Fruit fly (Drosophila melanogaster) whole organism, embryonic: Measurements from ENCODE around the gene Vps53.

ENCODE experiments used
- ATbp ChIP-seq: fragments of 200-800 bp; sonication (Bioruptor generic); optimal IDR thresholded peaks from 2 replicates; lab custom pipeline; 2017; ENCODE audit warnings: missing biosample characterization, mild to moderate bottlenecking, missing genetic modification characterization, missing genetic modification reagents
- Adf1 ChIP-seq: fragments of 200-800 bp; sonication (Bioruptor generic); IDR thresholded peaks from 2 replicates; pipeline ENCODE4 v1.3.6; 2022; ENCODE audit warnings: missing biosample characterization, missing genetic modification characterization
- Antp ChIP-seq: fragments of 200-800 bp; sonication (Bioruptor generic); optimal IDR thresholded peaks from 3 replicates; lab custom pipeline; 2016; ENCODE audit warnings: missing biosample characterization, missing genetic modification characterization
- Atf-2 ChIP-seq: fragments of 200-800 bp; sonication (Bioruptor generic); optimal IDR thresholded peaks from 2 replicates; lab custom pipeline; 2016; ENCODE audit warnings: missing biosample characterization, missing genetic modification characterization
- Awh ChIP-seq: fragments of 200-800 bp; sonication (Bioruptor generic); IDR thresholded peaks from 2 replicates; pipeline ENCODE4, ENCODE4 v1.3.6; 2022; ENCODE audit warnings: missing biosample characterization, missing genetic modification characterization
- CG10366 ChIP-seq: fragments of 200-800 bp; sonication (Bioruptor generic); IDR thresholded peaks from 2 replicates; pipeline ENCODE4 v1.3.6; 2022; ENCODE audit warnings: missing biosample characterization, missing genetic modification characterization
- CG10654 ChIP-seq: fragments of 200-800 bp; sonication (Bioruptor generic); optimal IDR thresholded peaks from 2 replicates; lab custom pipeline; 2016; ENCODE audit warnings: missing biosample characterization, missing genetic modification characterization
- CG13775 ChIP-seq: fragments of 200-800 bp; sonication (Bioruptor generic); optimal IDR thresholded peaks from 3 replicates; lab custom pipeline; 2017; ENCODE audit warnings: missing biosample characterization, mild to moderate bottlenecking, missing genetic modification characterization
- CG15073 ChIP-seq: fragments of 200-800 bp; sonication (Bioruptor generic); optimal IDR thresholded peaks from 2 replicates; lab custom pipeline; 2016; ENCODE audit warnings: missing biosample characterization, missing genetic modification characterization
- CG16815 ChIP-seq: fragments of 200-800 bp; sonication (Bioruptor generic); optimal IDR thresholded peaks from 3 replicates; lab custom pipeline; 2017; ENCODE audit warnings: missing biosample characterization, mild to moderate bottlenecking, missing genetic modification characterization
- CG17361 ChIP-seq: fragments of 200-800 bp; sonication (Bioruptor generic); IDR thresholded peaks from 3 replicates; pipeline ENCODE4 v1.3.6; 2022; ENCODE audit warnings: missing biosample characterization, missing genetic modification characterization
- CG17385 ChIP-seq: fragments of 200-800 bp; sonication (Bioruptor generic); optimal IDR thresholded peaks from 3 replicates; lab custom pipeline; 2018; ENCODE audit warnings: missing biosample characterization, mild to moderate bottlenecking, missing genetic modification characterization
- CG30020 ChIP-seq: fragments of 200-800 bp; optimal IDR thresholded peaks from 2 replicates; lab custom pipeline; 2019; ENCODE audit warnings: missing biosample characterization, mild to moderate bottlenecking, missing genetic modification characterization, moderate library complexity
- CG32772 ChIP-seq: fragments of 200-800 bp; sonication (Bioruptor generic); IDR thresholded peaks from 2 replicates; pipeline ENCODE4 v1.3.6; 2022; ENCODE audit warnings: missing biosample characterization, missing genetic modification characterization
- CG4328 ChIP-seq: fragments of 200-800 bp; sonication (Bioruptor generic); optimal IDR thresholded peaks from 3 replicates; lab custom pipeline; 2017; ENCODE audit warnings: missing biosample characterization, missing genetic modification reagents, missing genetic modification characterization
- CG6791 ChIP-seq: fragments of 200-800 bp; sonication (Bioruptor generic); IDR thresholded peaks from 3 replicates; pipeline ENCODE4 v1.3.6; 2022; ENCODE audit warnings: missing biosample characterization, missing genetic modification characterization; ENCODE audit not compliant: partially characterized antibody
- CG6854 ChIP-seq: fragments of 200-800 bp; sonication (Bioruptor generic); optimal IDR thresholded peaks from 3 replicates; lab custom pipeline; 2017; ENCODE audit warnings: missing biosample characterization, mild to moderate bottlenecking, missing genetic modification characterization
- CG7271 ChIP-seq: fragments of 200-800 bp; sonication (Bioruptor generic); optimal IDR thresholded peaks from 2 replicates; lab custom pipeline; 2018; ENCODE audit warnings: missing biosample characterization, mild to moderate bottlenecking, missing genetic modification characterization, moderate library complexity
- CG7357 ChIP-seq: fragments of 200-800 bp; sonication (Bioruptor generic); IDR thresholded peaks from 3 replicates; pipeline ENCODE4 v1.3.6; 2022; ENCODE audit warnings: missing biosample characterization, missing genetic modification characterization
- CG7839 ChIP-seq: fragments of 200-800 bp; sonication (Bioruptor generic); optimal IDR thresholded peaks from 3 replicates; lab custom pipeline; 2018; ENCODE audit warnings: missing biosample characterization, mild to moderate bottlenecking, missing genetic modification characterization, moderate library complexity
- CG9932 ChIP-seq: fragments of 200-800 bp; sonication (Bioruptor generic); IDR thresholded peaks from 2 replicates; pipeline ENCODE4 v1.3.6; 2022; ENCODE audit warnings: missing biosample characterization, missing genetic modification characterization
- Chrac-16 ChIP-seq: fragments of 200-800 bp; sonication (Bioruptor generic); optimal IDR thresholded peaks from 3 replicates; lab custom pipeline; 2016; ENCODE audit warnings: missing biosample characterization, missing genetic modification characterization
- CrebB ChIP-seq: fragments of 200-800 bp; sonication (Bioruptor generic); optimal IDR thresholded peaks from 3 replicates; lab custom pipeline; 2018; ENCODE audit warnings: missing biosample characterization, mild to moderate bottlenecking, missing genetic modification characterization
- Doc2 ChIP-seq: fragments of 200-800 bp; sonication (Bioruptor generic); IDR thresholded peaks from 2 replicates; pipeline ENCODE4 v1.3.6; 2022; ENCODE audit warnings: missing biosample characterization, missing genetic modification characterization
- ERR ChIP-seq: fragments of 200-800 bp; sonication (Bioruptor generic); optimal IDR thresholded peaks from 2 replicates; lab custom pipeline; 2016; ENCODE audit warnings: missing biosample characterization, missing genetic modification characterization
- Ets97D ChIP-seq: fragments of 200-800 bp; sonication (Bioruptor generic); optimal IDR thresholded peaks from 3 replicates; lab custom pipeline; 2016; ENCODE audit warnings: missing biosample characterization, missing genetic modification characterization
- Gsc ChIP-seq: fragments of 200-800 bp; sonication (Bioruptor generic); IDR thresholded peaks from 2 replicates; pipeline ENCODE4 v1.3.6; 2022; ENCODE audit warnings: missing biosample characterization, missing genetic modification characterization
- HHEX ChIP-seq: fragments of 200-800 bp; sonication (Bioruptor generic); optimal IDR thresholded peaks from 3 replicates; lab custom pipeline; 2017; ENCODE audit warnings: missing biosample characterization, mild to moderate bottlenecking, missing genetic modification characterization, missing genetic modification reagents
- Hand ChIP-seq: fragments of 200-800 bp; sonication (Bioruptor generic); optimal IDR thresholded peaks from 2 replicates; lab custom pipeline; 2017; ENCODE audit warnings: mild to moderate bottlenecking, missing biosample characterization, missing genetic modification reagents, missing genetic modification characterization
- NfI ChIP-seq: fragments of 200-800 bp; sonication (Bioruptor generic); optimal IDR thresholded peaks from 3 replicates; lab custom pipeline; 2018; ENCODE audit warnings: missing biosample characterization, mild to moderate bottlenecking, missing genetic modification characterization, moderate library complexity
- Optix ChIP-seq: fragments of 200-800 bp; sonication (Bioruptor generic); IDR thresholded peaks from 3 replicates; pipeline ENCODE4 v1.3.6; 2022; ENCODE audit warnings: missing biosample characterization, missing genetic modification characterization
- PHDP ChIP-seq: fragments of 200-800 bp; sonication (Bioruptor generic); optimal IDR thresholded peaks from 3 replicates; lab custom pipeline; 2018; ENCODE audit warnings: missing biosample characterization, mild to moderate bottlenecking, missing genetic modification characterization, moderate library complexity
- Rfx ChIP-seq: fragments of 200-800 bp; sonication (Bioruptor generic); IDR thresholded peaks from 2 replicates; pipeline ENCODE4 v1.3.6; 2022; ENCODE audit warnings: missing biosample characterization, missing genetic modification characterization
- Scr ChIP-seq: fragments of 200-800 bp; sonication (Bioruptor generic); IDR thresholded peaks from 2 replicates; pipeline ENCODE4 v1.3.6; 2022; ENCODE audit warnings: missing biosample characterization, missing genetic modification characterization; ENCODE audit not compliant: partially characterized antibody
- chinmo ChIP-seq: fragments of 200-800 bp; sonication (Bioruptor generic); IDR thresholded peaks from 4 replicates; pipeline ENCODE4 v1.3.6; 2022; ENCODE audit warnings: missing biosample characterization, missing genetic modification characterization; ENCODE audit not compliant: partially characterized antibody
- chm ChIP-seq: fragments of 200-800 bp; sonication (Bioruptor generic); IDR thresholded peaks from 2 replicates; pipeline ENCODE4 v1.3.6; 2022; ENCODE audit warnings: missing biosample characterization, missing genetic modification characterization
- ems ChIP-seq: fragments of 200-800 bp; sonication (Bioruptor generic); optimal IDR thresholded peaks from 3 replicates; lab custom pipeline; 2016; ENCODE audit warnings: missing biosample characterization, missing genetic modification characterization
- gce ChIP-seq: fragments of 200-800 bp; sonication (Bioruptor generic); IDR thresholded peaks from 3 replicates; pipeline ENCODE4 v1.3.6; 2022; ENCODE audit warnings: missing biosample characterization, missing genetic modification characterization
- gsb-n ChIP-seq: fragments of 200-800 bp; sonication (Bioruptor generic); optimal IDR thresholded peaks from 3 replicates; lab custom pipeline; 2018; ENCODE audit warnings: missing biosample characterization, mild to moderate bottlenecking, missing genetic modification characterization
- inv ChIP-seq: fragments of 200-800 bp; sonication (Bioruptor generic); IDR thresholded peaks from 2 replicates; pipeline ENCODE4 v1.3.6; 2022; ENCODE audit warnings: missing biosample characterization, missing genetic modification characterization; ENCODE audit not compliant: partially characterized antibody
- kay ChIP-seq: fragments of 200-800 bp; sonication (Bioruptor generic); optimal IDR thresholded peaks from 2 replicates; lab custom pipeline; 2016; ENCODE audit warnings: missing biosample characterization, missing genetic modification characterization
- maf-S ChIP-seq: fragments of 200-800 bp; sonication (Bioruptor generic); optimal IDR thresholded peaks from 2 replicates; lab custom pipeline; 2016; ENCODE audit warnings: missing biosample characterization, missing genetic modification characterization
- p53 ChIP-seq: fragments of 200-800 bp; sonication (Bioruptor generic); optimal IDR thresholded peaks from 2 replicates; lab custom pipeline; 2016; ENCODE audit warnings: missing biosample characterization, missing genetic modification characterization
- peb ChIP-seq: fragments of 200-800 bp; sonication (Bioruptor generic); IDR thresholded peaks from 2 replicates; pipeline ENCODE4 v1.3.6; 2022; ENCODE audit warnings: missing biosample characterization, missing genetic modification characterization
- pho ChIP-seq: fragments of 200-800 bp; sonication (Bioruptor generic); optimal IDR thresholded peaks from 2 replicates; lab custom pipeline; 2016; ENCODE audit warnings: missing biosample characterization, missing genetic modification characterization
- seq ChIP-seq: fragments of 200-800 bp; sonication (Bioruptor generic); IDR thresholded peaks from 2 replicates; pipeline ENCODE4 v1.3.6; 2022; ENCODE audit warnings: missing biosample characterization, missing genetic modification characterization
- sna ChIP-seq: fragments of 200-800 bp; sonication (Bioruptor generic); IDR thresholded peaks from 2 replicates; pipeline ENCODE4 v1.3.6; 2022; ENCODE audit warnings: missing biosample characterization, missing genetic modification characterization; ENCODE audit not compliant: partially characterized antibody
- trh ChIP-seq: fragments of 200-800 bp; sonication (Bioruptor generic); optimal IDR thresholded peaks from 2 replicates; lab custom pipeline; 2016; ENCODE audit warnings: missing biosample characterization, missing genetic modification characterization
- wor ChIP-seq: fragments of 200-800 bp; sonication (Bioruptor generic); IDR thresholded peaks from 2 replicates; pipeline ENCODE4 v1.3.6; 2022; ENCODE audit warnings: missing biosample characterization, missing genetic modification characterization

Vps53 gene

DNA sequence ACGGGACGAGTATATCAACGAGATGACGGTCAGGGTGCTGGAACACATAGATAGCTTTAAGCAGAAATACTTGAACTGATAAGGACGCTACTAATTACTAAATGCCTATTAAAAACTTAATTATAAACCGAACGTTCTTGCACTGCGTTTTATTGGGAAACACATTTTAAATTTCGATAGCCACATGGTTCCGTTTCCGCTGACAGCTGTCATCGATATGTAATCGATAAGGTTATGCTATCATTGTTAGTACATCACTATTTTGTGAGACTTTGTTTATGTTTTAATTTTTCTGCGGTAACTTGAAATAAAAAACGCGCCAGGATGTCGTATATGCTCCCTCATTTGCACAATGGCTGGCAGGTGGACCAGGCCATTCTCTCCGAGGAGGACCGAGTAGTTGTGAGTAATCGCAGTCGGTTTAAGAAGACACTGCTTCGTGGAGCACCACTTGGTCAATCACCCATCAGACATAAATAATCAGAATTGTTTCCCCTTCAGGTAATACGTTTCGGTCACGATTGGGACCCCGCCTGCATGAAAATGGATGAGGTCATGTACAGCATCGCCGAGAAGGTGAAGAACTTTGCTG is 17.2 kb upstream of the Vps53 start, which contains the start of gene Dim1 (continued):
- TF ChIP-seq kay (GFP tag; lab: Kevin White, UChicago) (no peak), ERR (no peak), ems (GFP tag; lab: Kevin White, UChicago) (peak; percentile 15), CG13775 (GFP tag; lab: Kevin White, UChicago) (peak; percentile 31), CG6791 (GFP tag; lab: Robert Waterston, UW) (peak; percentile 86), CG10654 (GFP tag; lab: Kevin White, UChicago) (no peak), Ets97D (GFP tag; lab: Kevin White, UChicago) (peak; percentile 97), sna (GFP tag; lab: Robert Waterston, UW) (peak; percentile 78), pho (GFP tag; lab: Kevin White, UChicago) (no peak), CG15073 (GFP tag; lab: Kevin White, UChicago) (no peak), CG10366 (no peak; the same call in 1 of the 2 replicates), Adf1 (GFP tag; lab: Robert Waterston, UW) (no peak), p53 (peak; percentile 17), CG6854 (GFP tag; lab: Kevin White, UChicago) (no peak), maf-S (GFP tag; lab: Kevin White, UChicago) (no peak), Hand (no peak), NfI (GFP tag; lab: Kevin White, UChicago) (peak; percentile 70), Chrac-16 (no peak), Atf-2 (GFP tag; lab: Kevin White, UChicago) (no peak), Gsc (GFP tag; lab: Robert Waterston, UW) (no peak), CG4328 (peak; percentile 7), CG17385 (GFP tag; lab: Kevin White, UChicago) (no peak), CG9932 (GFP tag; lab: Robert Waterston, UW) (no peak), peb (no peak), trh (GFP tag; lab: Kevin White, UChicago) (no peak)
- TF ChIP-seq, all 482 proteins: peak for 98

DNA sequence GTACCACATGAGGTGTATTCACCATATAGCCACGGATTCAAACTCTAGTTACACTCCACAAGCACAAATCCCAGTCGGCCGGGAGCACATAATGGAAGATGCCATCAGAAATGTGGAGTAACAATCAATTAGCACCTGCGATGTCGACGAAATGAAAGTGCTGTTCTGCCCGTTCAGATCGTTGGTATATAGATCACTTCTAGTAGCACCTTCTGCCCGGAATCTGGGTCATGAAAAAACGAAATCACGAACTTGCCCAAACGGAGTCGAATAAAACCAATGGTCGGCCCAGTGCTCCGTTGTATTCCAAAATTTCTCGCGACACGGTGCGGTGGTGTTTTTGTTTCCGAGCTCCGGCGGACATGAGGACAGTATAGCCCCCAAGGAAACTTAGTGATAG is 14.8 kb upstream of the Vps53 start, which contains the start of gene CG33003:
Gene CG33003 (plus strand): TSS at position 301 of the 400 bp plus-strand sequence.
- no peak for TF ChIP-seq Scr (GFP tag; lab: Robert Waterston, UW)
- no peak for TF ChIP-seq CG6854 (GFP tag; lab: Kevin White, UChicago)
- no peak for TF ChIP-seq Doc2 (GFP tag; lab: Robert Waterston, UW)
- no peak for TF ChIP-seq wor
- TF ChIP-seq gsb-n (tag; lab: Kevin White, UChicago) = no peak
- no peak for TF ChIP-seq seq (GFP tag; lab: Robert Waterston, UW)
- TF ChIP-seq CG30020 = no peak
- TF ChIP-seq Optix = no peak
- no peak for TF ChIP-seq CG17361 (GFP tag; lab: Robert Waterston, UW)

DNA sequence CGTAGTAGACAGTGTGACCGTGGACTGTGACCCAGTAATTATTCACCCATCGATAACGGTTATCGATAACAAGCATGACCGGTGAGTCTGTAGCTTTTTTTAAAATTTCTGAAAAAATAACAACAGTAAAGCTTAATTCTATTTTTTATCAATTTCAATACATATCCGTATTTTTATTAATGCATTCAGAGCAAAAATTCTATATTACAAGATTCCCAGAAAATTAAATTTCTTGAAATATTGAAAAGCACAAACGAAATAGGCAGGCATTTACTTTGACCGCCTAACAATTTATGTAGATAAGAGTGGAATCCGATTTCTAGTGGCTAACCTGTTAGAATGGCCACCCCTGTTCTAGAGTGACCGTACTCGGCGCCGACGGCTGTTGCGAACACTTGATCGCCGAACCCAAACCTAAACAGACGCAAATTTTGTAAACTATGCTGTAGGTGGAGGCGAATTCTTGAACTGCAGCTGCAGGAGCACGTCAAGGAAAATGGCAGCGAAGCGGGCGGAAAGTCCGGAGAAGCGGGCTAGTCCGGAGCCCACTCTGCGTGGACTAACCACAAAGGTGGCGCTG is 8.1 kb upstream of the Vps53 start, which contains the start of gene CG3652:
Gene CG3652 (minus strand): TSS at position 35 of the 580 bp plus-strand sequence.
- TF ChIP-seq ATbp = no peak
- no peak; the same call in 1 of the 2 replicates for TF ChIP-seq Rfx (GFP tag; lab: Robert Waterston, UW)
- no peak for TF ChIP-seq HHEX
- no peak for TF ChIP-seq CG16815 (GFP tag; lab: Kevin White, UChicago)
- no peak for TF ChIP-seq PHDP (tag; lab: Kevin White, UChicago)
- TF ChIP-seq CG32772 (GFP tag; lab: Robert Waterston, UW) = 0 out of 2 replicates have a peak, but pooled peaks have one; percentile 8
- TF ChIP-seq gce (GFP tag; lab: Robert Waterston, UW) = no peak
- peak; percentile 38; the same call in 1 of the 2 replicates for TF ChIP-seq inv
- no peak for TF ChIP-seq CG7271 (tag; lab: Kevin White, UChicago)
- TF ChIP-seq Awh = no peak
- TF ChIP-seq CrebB (tag; lab: Kevin White, UChicago) = no peak
- TF ChIP-seq CG7839 (tag; lab: Kevin White, UChicago) = no peak
- TF ChIP-seq CG7357 = 0 out of 3 replicates have a peak, but pooled peaks have one; percentile 36
- TF ChIP-seq Antp (GFP tag; lab: Kevin White, UChicago) = no peak
- TF ChIP-seq chm (GFP tag; lab: Robert Waterston, UW) = no peak
- 0 out of 4 replicates have a peak, but pooled peaks have one; percentile 21 for TF ChIP-seq chinmo (GFP tag; lab: Robert Waterston, UW)
- peak; percentile 58 for TF ChIP-seq Ets97D (GFP tag; lab: Kevin White, UChicago)
